Worm (Caenorhabditis elegans): ENCODE data around the gene fdgt-1.
"Not testable (repeated sequence)": the region's sequence is repeated elsewhere in the genome, so short reads cannot be mapped to it uniquely, and the experiment has no call there.

The fdgt-1 gene

ce11 chrII:1535931-1536330 is 31.6 kb downstream of the fdgt-1 start, which contains the start of gene fbxb-43:
Gene fbxb-43 (plus strand): TSS chrII:1536231.
- TF ChIP-seq saeg-2 (GFP tag; IDR thresholded peaks at IDR 0.05) (no peak), duxl-1 (tag; optimal IDR thresholded peaks at IDR 0.05; ENCODE audit: poor library complexity) (no peak), ceh-44 (GFP tag; IDR thresholded peaks at IDR 0.05) (no peak), rbr-2 (tag; optimal IDR thresholded peaks at IDR 0.05) (no peak), spr-1 (tag; optimal IDR thresholded peaks at IDR 0.05) (no peak), mdl-1 (tag; optimal IDR thresholded peaks at IDR 0.05) (no peak), lin-29 (GFP tag; IDR thresholded peaks at IDR 0.05) (no peak), ceh-32 (tag; optimal IDR thresholded peaks at IDR 0.05; ENCODE audit: poor library complexity) (no peak), jun-1 (tag; optimal IDR thresholded peaks at IDR 0.05) (no peak), Y105C5A.15 (GFP tag; IDR thresholded peaks at IDR 0.05) (no peak), ama-1 (optimal IDR thresholded peaks at IDR 0.05) (no peak), lim-7 (GFP tag; IDR thresholded peaks at IDR 0.05) (no peak), egl-43 (GFP tag; IDR thresholded peaks at IDR 0.05) (no peak)

- TF ChIP-seq unc-62 (GFP tag; optimal IDR thresholded peaks at IDR 0.05 in 1 of 2): peak in 1 of 2 experiments; percentile 27
- no peak for TF ChIP-seq unc-62 (tag; optimal IDR thresholded peaks at IDR 0.05)
- TF ChIP-seq hlh-30 (tag; optimal IDR thresholded peaks at IDR 0.05; ENCODE audit: insufficient read depth): no peak
Observed at ce11 chrII:1537321-1537720, 33.0 kb downstream of the fdgt-1 start, which contains the start of gene fbxb-42. Gene fbxb-42 (plus strand): TSS chrII:1537621.

ce11 chrII:1538589-1538988 is 34.2 kb downstream of the fdgt-1 start, which contains the start of gene fbxb-44:
Gene fbxb-44 (plus strand): TSS chrII:1538889.
- TF ChIP-seq nhr-48 (tag; optimal IDR thresholded peaks at IDR 0.05) (no peak), F10B5.3 (tag; optimal IDR thresholded peaks at IDR 0.05) (no peak), nhr-6 (tag; optimal IDR thresholded peaks at IDR 0.05) (no peak), unc-130 (GFP tag; optimal IDR thresholded peaks at IDR 0.05) (no peak), fos-1 (tag; optimal IDR thresholded peaks at IDR 0.05) (no peak), aly-2 (tag; optimal IDR thresholded peaks at IDR 0.05) (no peak), rbr-2 (tag; optimal IDR thresholded peaks at IDR 0.05) (no peak), sdz-12 (GFP tag; optimal IDR thresholded peaks at IDR 0.05) (no peak), ZK546.5 (tag; optimal IDR thresholded peaks at IDR 0.05) (no peak)

ce11 chrII:1540628-1541027 is 36.3 kb downstream of the fdgt-1 start, which contains the start of gene poml-4:
Gene poml-4 (plus strand): TSS chrII:1540928.
- TF ChIP-seq lir-3 (tag; optimal IDR thresholded peaks at IDR 0.05); mdt-29 (GFP tag; IDR thresholded peaks at IDR 0.05); Y48G9A.11 (GFP tag; IDR thresholded peaks at IDR 0.05): not testable (repeated sequence)

ce11 chrII:1543182-1543581 is 38.8 kb downstream of the fdgt-1 start, which contains the start of gene K05F6.4:
Gene K05F6.4 (plus strand): TSS chrII:1543482.
- TF ChIP-seq snpc-1.2 (GFP tag; IDR thresholded peaks at IDR 0.05); daf-19 (GFP tag; conservative IDR thresholded peaks at IDR 0.05); ZK337.2 (GFP tag; IDR thresholded peaks at IDR 0.05): not testable (repeated sequence)

ce11 chrII:1545625-1546024 is 41.3 kb downstream of the fdgt-1 start, which contains the start of gene K05F6.12:
Gene K05F6.12 (plus strand): TSS chrII:1545925.
- peak in 1 of 2 experiments; percentile 33 for TF ChIP-seq unc-62 (GFP tag; optimal IDR thresholded peaks at IDR 0.05 in 1 of 2)
- no peak for TF ChIP-seq unc-62 (tag; optimal IDR thresholded peaks at IDR 0.05)
- no peak for TF ChIP-seq zag-1 (tag; optimal IDR thresholded peaks at IDR 0.05)
